Fruit fly (Drosophila melanogaster) whole organism, embryonic: ENCODE measurements around the gene Pka-C1.

Experiments used
- Abd-B ChIP-seq: fragments of 200-800 bp; sonication (Bioruptor generic); optimal IDR thresholded peaks from 2 replicates; lab custom pipeline; 2018; ENCODE audit warnings: missing biosample characterization, mild to moderate bottlenecking, missing genetic modification characterization, moderate library complexity
- CG10147 ChIP-seq: fragments of 200-800 bp; sonication (Bioruptor generic); optimal IDR thresholded peaks from 2 replicates; lab custom pipeline; 2019; ENCODE audit warnings: missing biosample characterization, mild to moderate bottlenecking, missing genetic modification characterization, moderate library complexity
- CG11695 ChIP-seq: fragments of 200-800 bp; sonication (Bioruptor generic); IDR thresholded peaks from 3 replicates; pipeline ENCODE4 v1.3.6; 2022; ENCODE audit warnings: missing biosample characterization, missing genetic modification characterization
- CG12299 ChIP-seq: fragments of 200-800 bp; sonication (Bioruptor generic); optimal IDR thresholded peaks from 2 replicates; lab custom pipeline; 2018; ENCODE audit warnings: missing biosample characterization, mild to moderate bottlenecking, missing genetic modification characterization
- CG12391 ChIP-seq: fragments of 200-800 bp; sonication (Bioruptor generic); optimal IDR thresholded peaks from 3 replicates; lab custom pipeline; 2018; ENCODE audit warnings: missing biosample characterization, mild to moderate bottlenecking, missing genetic modification characterization, moderate library complexity
- CG13624 ChIP-seq: fragments of 200-800 bp; sonication (Bioruptor generic); optimal IDR thresholded peaks from 2 replicates; lab custom pipeline; 2016; ENCODE audit warnings: missing biosample characterization, missing genetic modification characterization
- CG15601 ChIP-seq: fragments of 200-800 bp; sonication (Bioruptor generic); optimal IDR thresholded peaks from 3 replicates; lab custom pipeline; 2019; ENCODE audit warnings: missing biosample characterization, mild to moderate bottlenecking, missing genetic modification characterization, moderate library complexity
- CG17361 ChIP-seq: fragments of 200-800 bp; sonication (Bioruptor generic); IDR thresholded peaks from 3 replicates; pipeline ENCODE4 v1.3.6; 2022; ENCODE audit warnings: missing biosample characterization, missing genetic modification characterization
- CG1792 ChIP-seq: fragments of 200-800 bp; sonication (Bioruptor generic); optimal IDR thresholded peaks from 2 replicates; lab custom pipeline; 2016; ENCODE audit warnings: missing biosample characterization, missing genetic modification characterization
- CG2712 ChIP-seq: fragments of 200-800 bp; optimal IDR thresholded peaks from 3 replicates; lab custom pipeline; 2019; ENCODE audit warnings: missing biosample characterization, mild to moderate bottlenecking, missing genetic modification characterization, moderate library complexity
- CG33213 ChIP-seq: fragments of 200-800 bp; sonication (Bioruptor generic); optimal IDR thresholded peaks from 3 replicates; lab custom pipeline; 2016; ENCODE audit warnings: missing biosample characterization, missing genetic modification characterization
- CG3407 ChIP-seq: fragments of 200-800 bp; sonication (Bioruptor generic); optimal IDR thresholded peaks from 2 replicates; lab custom pipeline; 2018; ENCODE audit warnings: missing biosample characterization, mild to moderate bottlenecking, missing genetic modification characterization
- CG4404 ChIP-seq: fragments of 200-800 bp; sonication (Bioruptor generic); IDR thresholded peaks from 2 replicates; pipeline ENCODE4 v1.3.6; 2022; ENCODE audit warnings: missing biosample characterization, missing genetic modification characterization
- CG5180 ChIP-seq: fragments of 200-800 bp; sonication (Bioruptor generic); optimal IDR thresholded peaks from 3 replicates; lab custom pipeline; 2017; ENCODE audit warnings: missing biosample characterization, missing genetic modification characterization, mild to moderate bottlenecking, moderate library complexity, missing genetic modification reagents
- CG5953 ChIP-seq: fragments of 200-800 bp; sonication (Bioruptor generic); IDR thresholded peaks from 2 replicates; pipeline ENCODE4 v1.3.6; 2022; ENCODE audit warnings: missing biosample characterization, missing genetic modification characterization
- CG8290 ChIP-seq, 3 experiments: fragments of 200-800 bp; sonication (Bioruptor generic); optimal IDR thresholded peaks; 2 replicates each; lab custom pipeline; 2016 to 2019; ENCODE audit warnings: missing biosample characterization in 3 of 3, missing genetic modification characterization in 3 of 3, mild to moderate bottlenecking in 2 of 3, moderate library complexity in 1 of 3
- CG8388 ChIP-seq: fragments of 200-800 bp; sonication (Bioruptor generic); optimal IDR thresholded peaks from 2 replicates; lab custom pipeline; 2019; ENCODE audit warnings: missing biosample characterization, mild to moderate bottlenecking, missing genetic modification characterization, moderate library complexity
- CG8924 ChIP-seq: fragments of 200-800 bp; optimal IDR thresholded peaks from 3 replicates; lab custom pipeline; 2019; ENCODE audit warnings: missing biosample characterization, mild to moderate bottlenecking, missing genetic modification characterization, moderate library complexity
- CkIIα-i1 ChIP-seq: fragments of 200-800 bp; sonication (Bioruptor generic); IDR thresholded peaks from 2 replicates; pipeline ENCODE4 v1.3.6; 2022; ENCODE audit warnings: missing biosample characterization, missing genetic modification characterization
- CrebB ChIP-seq: fragments of 200-800 bp; sonication (Bioruptor generic); optimal IDR thresholded peaks from 3 replicates; lab custom pipeline; 2018; ENCODE audit warnings: missing biosample characterization, mild to moderate bottlenecking, missing genetic modification characterization
- Dref ChIP-seq: fragments of 200-800 bp; sonication (Bioruptor generic); IDR thresholded peaks from 2 replicates; pipeline ENCODE4 v1.3.6; 2022; ENCODE audit warnings: missing biosample characterization, missing genetic modification characterization
- H2.0 ChIP-seq: fragments of 200-800 bp; sonication (Bioruptor generic); IDR thresholded peaks from 2 replicates; pipeline ENCODE4 v1.3.6; 2022; ENCODE audit warnings: missing biosample characterization, missing genetic modification characterization
- HLH4C ChIP-seq: fragments of 200-800 bp; sonication (Bioruptor generic); IDR thresholded peaks from 3 replicates; pipeline ENCODE4 v1.3.6; 2022; ENCODE audit warnings: missing biosample characterization, missing genetic modification characterization; ENCODE audit not compliant: partially characterized antibody
- Jarid2 ChIP-seq: fragments of 200-800 bp; sonication (Bioruptor generic); optimal IDR thresholded peaks from 3 replicates; lab custom pipeline; 2017; ENCODE audit warnings: mild to moderate bottlenecking, missing biosample characterization, missing genetic modification reagents, missing genetic modification characterization
- Kr ChIP-seq: fragments of 200-800 bp; sonication (Bioruptor generic); optimal IDR thresholded peaks from 2 replicates; lab custom pipeline; 2017; ENCODE audit warnings: missing biosample characterization, mild to moderate bottlenecking, missing genetic modification characterization
- Mad ChIP-seq: fragments of 200-800 bp; sonication (Bioruptor generic); optimal IDR thresholded peaks from 2 replicates; lab custom pipeline; 2016; ENCODE audit warnings: missing biosample characterization, missing genetic modification characterization
- Max ChIP-seq: fragments of 200-800 bp; sonication (Bioruptor generic); optimal IDR thresholded peaks from 2 replicates; lab custom pipeline; 2016; ENCODE audit warnings: missing biosample characterization, mild to moderate bottlenecking, missing genetic modification characterization
- Oli ChIP-seq: fragments of 200-800 bp; sonication (Bioruptor generic); optimal IDR thresholded peaks from 2 replicates; lab custom pipeline; 2018; ENCODE audit warnings: missing biosample characterization, mild to moderate bottlenecking, missing genetic modification characterization, moderate library complexity
- Ssrp ChIP-seq: fragments of 200-800 bp; sonication (Bioruptor generic); optimal IDR thresholded peaks from 2 replicates; lab custom pipeline; 2018; ENCODE audit warnings: missing biosample characterization, mild to moderate bottlenecking, missing genetic modification characterization, moderate library complexity
- ab ChIP-seq: fragments of 200-800 bp; sonication (Bioruptor generic); optimal IDR thresholded peaks from 2 replicates; lab custom pipeline; 2016; ENCODE audit warnings: missing biosample characterization, missing genetic modification characterization
- al ChIP-seq: fragments of 200-800 bp; sonication (Bioruptor generic); IDR thresholded peaks from 2 replicates; pipeline ENCODE4 v1.3.6; 2022; ENCODE audit warnings: missing biosample characterization, missing genetic modification characterization
- ewg ChIP-seq: fragments of 200-800 bp; sonication (Bioruptor generic); optimal IDR thresholded peaks from 3 replicates; lab custom pipeline; 2017; ENCODE audit warnings: mild to moderate bottlenecking, missing biosample characterization, missing genetic modification reagents, missing genetic modification characterization
- gcm ChIP-seq: fragments of 200-800 bp; sonication (Bioruptor generic); optimal IDR thresholded peaks from 2 replicates; lab custom pipeline; 2019; ENCODE audit warnings: missing biosample characterization, mild to moderate bottlenecking, missing genetic modification characterization, moderate library complexity
- gsb ChIP-seq: fragments of 200-800 bp; sonication (Bioruptor generic); IDR thresholded peaks from 2 replicates; pipeline ENCODE4 v1.3.6; 2022; ENCODE audit warnings: missing biosample characterization, missing genetic modification characterization
- h ChIP-seq: fragments of >200 bp; optimal IDR thresholded peaks from 2 replicates; lab custom pipeline; 2017
- ham ChIP-seq: fragments of 200-800 bp; sonication (Bioruptor generic); IDR thresholded peaks from 2 replicates; pipeline ENCODE4 v1.3.6; 2022; ENCODE audit warnings: missing biosample characterization, missing genetic modification characterization
- hkb ChIP-seq, 2 experiments: fragments of 200-800 bp in 1 of 2; fragments of >200 bp in 1 of 2; sonication (Bioruptor generic) in 1 of 2; IDR thresholded peaks in 1 of 2; optimal IDR thresholded peaks in 1 of 2; 2 replicates each; pipeline versions ENCODE4 v1.3.6 to Lab custom; 2017 to 2022; ENCODE audit warnings: missing biosample characterization in 1 of 2, missing genetic modification characterization in 1 of 2
- inv ChIP-seq: fragments of 200-800 bp; sonication (Bioruptor generic); IDR thresholded peaks from 2 replicates; pipeline ENCODE4 v1.3.6; 2022; ENCODE audit warnings: missing biosample characterization, missing genetic modification characterization; ENCODE audit not compliant: partially characterized antibody
- jing ChIP-seq: fragments of 200-800 bp; sonication (Bioruptor generic); optimal IDR thresholded peaks from 2 replicates; lab custom pipeline; 2018; ENCODE audit warnings: missing biosample characterization, mild to moderate bottlenecking, missing genetic modification characterization
- knrl ChIP-seq: fragments of 200-800 bp; sonication (Bioruptor generic); IDR thresholded peaks from 3 replicates; pipeline ENCODE4 v1.3.6; 2022; ENCODE audit warnings: missing biosample characterization, missing genetic modification characterization; ENCODE audit not compliant: partially characterized antibody
- oc ChIP-seq: fragments of 200-800 bp; sonication (Bioruptor generic); optimal IDR thresholded peaks from 2 replicates; lab custom pipeline; 2018; ENCODE audit warnings: missing biosample characterization, mild to moderate bottlenecking, missing genetic modification characterization, moderate library complexity
- pfk ChIP-seq: fragments of 200-800 bp; sonication (Bioruptor generic); optimal IDR thresholded peaks from 2 replicates; lab custom pipeline; 2018; ENCODE audit warnings: missing biosample characterization, mild to moderate bottlenecking, missing genetic modification characterization, moderate library complexity
- prd ChIP-seq, 3 experiments: fragments of >200 bp in 2 of 3; fragments of 200-800 bp in 1 of 3; sonication (Bioruptor generic) in 1 of 3; optimal IDR thresholded peaks in 2 of 3; IDR thresholded peaks in 1 of 3; 2 replicates in 2 of 3; 3 replicates in 1 of 3; pipeline versions ENCODE4 v1.3.6 to Lab custom; 2017 to 2022; ENCODE audit warnings: missing biosample characterization in 1 of 3, missing genetic modification characterization in 1 of 3
- ro ChIP-seq: fragments of 200-800 bp; sonication (Bioruptor generic); IDR thresholded peaks from 2 replicates; pipeline ENCODE4 v1.3.6; 2022; ENCODE audit warnings: missing biosample characterization, missing genetic modification characterization
- sc ChIP-seq, 3 experiments: fragments of >200 bp in 2 of 3; fragments of 200-800 bp in 1 of 3; sonication (Bioruptor generic) in 1 of 3; optimal IDR thresholded peaks; 2 replicates in 2 of 3; 3 replicates in 1 of 3; lab custom pipeline; 2017; ENCODE audit warnings: mild to moderate bottlenecking in 1 of 3, missing biosample characterization in 1 of 3, missing genetic modification characterization in 1 of 3, missing genetic modification reagents in 1 of 3
- sd ChIP-seq: fragments of 200-800 bp; sonication (Bioruptor generic); optimal IDR thresholded peaks from 3 replicates; lab custom pipeline; 2018; ENCODE audit warnings: missing biosample characterization, mild to moderate bottlenecking, missing genetic modification characterization, moderate library complexity
- sens ChIP-seq: fragments of 200-800 bp; sonication (Bioruptor generic); peaks from one replicate; lab custom pipeline; 2016; ENCODE audit warnings: missing biosample characterization, missing genetic modification characterization
- twi ChIP-seq: fragments of 200-800 bp; optimal IDR thresholded peaks from 2 replicates; lab custom pipeline; 2019; ENCODE audit warnings: missing biosample characterization, mild to moderate bottlenecking, missing genetic modification characterization, moderate library complexity
- usp ChIP-seq: fragments of >200 bp; optimal IDR thresholded peaks from 2 replicates; lab custom pipeline; 2017; ENCODE audit warnings: missing biosample characterization, missing genetic modification characterization

Gene Pka-C1

DNA sequence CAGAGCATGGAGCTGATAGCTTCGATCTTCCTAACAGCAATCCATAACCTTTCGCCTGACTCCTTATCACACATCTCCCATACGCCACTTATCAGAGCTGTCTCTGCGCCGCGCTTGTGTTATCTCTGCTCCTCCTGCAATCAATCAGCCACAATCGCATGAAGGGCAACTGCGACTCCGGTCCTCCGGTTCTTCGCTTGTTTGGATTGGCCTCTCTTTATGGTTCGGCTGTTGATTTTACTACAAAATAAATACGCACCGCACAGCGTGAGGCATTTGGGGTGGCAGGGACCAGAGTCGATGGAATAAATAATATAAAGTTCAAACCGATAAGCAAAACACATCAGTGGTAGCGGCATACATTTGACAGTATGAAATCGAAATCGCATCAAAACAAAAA lies 66.0 kb downstream of the Pka-C1 start (continued):
- TF ChIP-seq ro (GFP tag; lab: Robert Waterston, UW): no peak
- no peak for TF ChIP-seq h (lab: Kevin White, UChicago)
- TF ChIP-seq CG3407 (GFP tag; lab: Kevin White, UChicago): peak; percentile 71
- no peak for TF ChIP-seq CG8388
- peak; percentile 8 for TF ChIP-seq Mad (GFP tag; lab: Kevin White, UChicago)
- no peak for TF ChIP-seq Oli (tag; lab: Kevin White, UChicago)
- TF ChIP-seq jing (GFP tag; lab: Kevin White, UChicago): peak; percentile 8
- no peak for TF ChIP-seq HLH4C (GFP tag; lab: Robert Waterston, UW)
- no peak for TF ChIP-seq ab (GFP tag; lab: Kevin White, UChicago)
- no peak for TF ChIP-seq al (GFP tag; lab: Robert Waterston, UW)
- TF ChIP-seq hkb (optimal IDR thresholded peaks at IDR 0.05; lab: Kevin White, UChicago): no peak
- no peak for TF ChIP-seq hkb (GFP tag; IDR thresholded peaks at IDR 0.05; lab: Robert Waterston, UW)
- TF ChIP-seq Max (GFP tag; lab: Kevin White, UChicago): peak; percentile 42
- no peak for TF ChIP-seq Ssrp (tag; lab: Kevin White, UChicago)
- peak; percentile 15 for TF ChIP-seq oc (tag; lab: Kevin White, UChicago)
- TF ChIP-seq usp: no peak
- peak; percentile 13 for TF ChIP-seq CG12391 (tag; lab: Kevin White, UChicago)
- TF ChIP-seq gsb (GFP tag; lab: Robert Waterston, UW): no peak
- TF ChIP-seq CG13624 (GFP tag; lab: Kevin White, UChicago): no peak
- no peak for TF ChIP-seq CG17361 (GFP tag; lab: Robert Waterston, UW)
- TF ChIP-seq CG8924: peak; percentile 31
- peak; percentile 55 for TF ChIP-seq pfk (GFP tag; lab: Kevin White, UChicago)
- peak; percentile 34 for TF ChIP-seq Jarid2 (GFP tag; lab: Kevin White, UChicago)
- peak; percentile 32 for TF ChIP-seq CG12299
- TF ChIP-seq gcm (GFP tag; lab: Kevin White, UChicago): peak; percentile 78
- TF ChIP-seq CG10147 (GFP tag; lab: Kevin White, UChicago): no peak
- TF ChIP-seq twi: no peak
- no peak for TF ChIP-seq prd (optimal IDR thresholded peaks at IDR 0.05; lab: Kevin White, UChicago)
- TF ChIP-seq prd (GFP tag; IDR thresholded peaks at IDR 0.05; lab: Robert Waterston, UW): peak; percentile 69
- no peak for TF ChIP-seq Abd-B (GFP tag; lab: Kevin White, UChicago)
- no peak for TF ChIP-seq CG5953 (GFP tag; lab: Robert Waterston, UW)
- peak; percentile 55; the same call in 2 of the 3 replicates for TF ChIP-seq CG11695 (GFP tag; lab: Robert Waterston, UW)
- TF ChIP-seq ewg (GFP tag; lab: Kevin White, UChicago): peak; percentile 18
- TF ChIP-seq CrebB (tag; lab: Kevin White, UChicago): peak; percentile 15
- no peak for TF ChIP-seq sd
- TF ChIP-seq CkIIα-i1 (GFP tag; lab: Robert Waterston, UW): no peak
- no peak for TF ChIP-seq ham (GFP tag; lab: Robert Waterston, UW)
- TF ChIP-seq Dref (GFP tag; lab: Robert Waterston, UW): no peak
- peak; percentile 62 for TF ChIP-seq CG8290 (GFP tag; optimal IDR thresholded peaks at IDR 0.05; lab: Kevin White, UChicago)
- peak in 1 of 2 experiments; percentile 49 for TF ChIP-seq CG8290 (tag; optimal IDR thresholded peaks at IDR 0.05; lab: Kevin White, UChicago)
- no peak for TF ChIP-seq knrl (GFP tag; lab: Robert Waterston, UW)
- peak; percentile 95 for TF ChIP-seq sens (GFP tag; lab: Kevin White, UChicago)
- peak; percentile 79 for TF ChIP-seq CG33213
- TF ChIP-seq inv (GFP tag; lab: Robert Waterston, UW): no peak
- no peak for TF ChIP-seq sc (optimal IDR thresholded peaks at IDR 0.05; lab: Kevin White, UChicago)
- TF ChIP-seq sc (GFP tag; optimal IDR thresholded peaks at IDR 0.05; lab: Kevin White, UChicago): peak; percentile 51
- peak; percentile 85 for TF ChIP-seq CG1792 (GFP tag; lab: Kevin White, UChicago)
- TF ChIP-seq H2.0: 0 out of 2 replicates have a peak, but pooled peaks have one; percentile 20
- TF ChIP-seq CG5180 (GFP tag; lab: Kevin White, UChicago): peak; percentile 24
- TF ChIP-seq CG2712: peak; percentile 71
- TF ChIP-seq CG15601 (tag; lab: Kevin White, UChicago): peak; percentile 77
- peak; percentile 82 for TF ChIP-seq Kr (GFP tag; lab: Kevin White, UChicago)
- peak; percentile 50 for TF ChIP-seq CG4404
